Fruit fly (Drosophila melanogaster) whole organism, embryonic: ENCODE measurements around the gene CG44362.
A peak's percentile ranks its signal among the peaks of the same experiment; 100 is the strongest.

ENCODE experiments used
- Aef1 ChIP-seq: fragments of 200-800 bp; sonication (Bioruptor generic); IDR thresholded peaks from 3 replicates; pipeline ENCODE4 v1.3.6; 2022; ENCODE audit warnings: missing biosample characterization, missing genetic modification characterization
- Bgb ChIP-seq: fragments of 200-800 bp; sonication (Bioruptor generic); IDR thresholded peaks from 2 replicates; pipeline ENCODE4 v1.3.6; 2022; ENCODE audit warnings: missing biosample characterization, missing genetic modification characterization; ENCODE audit not compliant: partially characterized antibody
- CG10267 ChIP-seq: fragments of 200-800 bp; sonication (Bioruptor generic); optimal IDR thresholded peaks from 2 replicates; lab custom pipeline; 2018; ENCODE audit warnings: missing biosample characterization, mild to moderate bottlenecking, missing genetic modification characterization, moderate library complexity
- CG11723 ChIP-seq: fragments of 200-800 bp; sonication (Bioruptor generic); optimal IDR thresholded peaks from 2 replicates; lab custom pipeline; 2017; ENCODE audit warnings: missing biosample characterization, mild to moderate bottlenecking, missing genetic modification characterization
- CG15269 ChIP-seq: fragments of 200-800 bp; sonication (Bioruptor generic); optimal IDR thresholded peaks from 2 replicates; lab custom pipeline; 2018; ENCODE audit warnings: missing biosample characterization, mild to moderate bottlenecking, missing genetic modification characterization, moderate library complexity
- CG15696 ChIP-seq: fragments of 200-800 bp; sonication (Bioruptor generic); optimal IDR thresholded peaks from 2 replicates; lab custom pipeline; 2019; ENCODE audit warnings: missing biosample characterization, mild to moderate bottlenecking, missing genetic modification characterization, moderate library complexity
- CG16815 ChIP-seq: fragments of 200-800 bp; sonication (Bioruptor generic); optimal IDR thresholded peaks from 3 replicates; lab custom pipeline; 2017; ENCODE audit warnings: missing biosample characterization, mild to moderate bottlenecking, missing genetic modification characterization
- CG17328 ChIP-seq: fragments of 200-800 bp; sonication (Bioruptor generic); IDR thresholded peaks from 2 replicates; pipeline ENCODE4 v1.3.6; 2022; ENCODE audit warnings: missing biosample characterization, missing genetic modification characterization
- CG18262 ChIP-seq: fragments of 200-800 bp; optimal IDR thresholded peaks from 3 replicates; lab custom pipeline; 2019; ENCODE audit warnings: missing biosample characterization, mild to moderate bottlenecking, missing genetic modification characterization, moderate library complexity
- CG2712 ChIP-seq: fragments of 200-800 bp; optimal IDR thresholded peaks from 3 replicates; lab custom pipeline; 2019; ENCODE audit warnings: missing biosample characterization, mild to moderate bottlenecking, missing genetic modification characterization, moderate library complexity
- CG4404 ChIP-seq: fragments of 200-800 bp; sonication (Bioruptor generic); IDR thresholded peaks from 2 replicates; pipeline ENCODE4 v1.3.6; 2022; ENCODE audit warnings: missing biosample characterization, missing genetic modification characterization
- CG4820 ChIP-seq: fragments of 200-800 bp; sonication (Bioruptor generic); optimal IDR thresholded peaks from 3 replicates; lab custom pipeline; 2016; ENCODE audit warnings: missing biosample characterization, missing genetic modification characterization
- CG7987 ChIP-seq: fragments of 200-800 bp; sonication (Bioruptor generic); optimal IDR thresholded peaks from 2 replicates; lab custom pipeline; 2018; ENCODE audit warnings: missing biosample characterization, mild to moderate bottlenecking, missing genetic modification characterization, moderate library complexity
- CG9215 ChIP-seq: fragments of 200-800 bp; sonication (Bioruptor generic); IDR thresholded peaks from 2 replicates; pipeline ENCODE4 v1.3.6; 2022; ENCODE audit warnings: missing biosample characterization, missing genetic modification characterization
- Camta ChIP-seq: fragments of 200-800 bp; sonication (Bioruptor generic); optimal IDR thresholded peaks from 2 replicates; lab custom pipeline; 2016; ENCODE audit warnings: missing biosample characterization, missing genetic modification characterization
- Deaf1 ChIP-seq: fragments of 200-800 bp; optimal IDR thresholded peaks from 3 replicates; lab custom pipeline; 2019; ENCODE audit warnings: missing biosample characterization, mild to moderate bottlenecking, missing genetic modification characterization, moderate library complexity
- Doc3 ChIP-seq: fragments of 200-800 bp; sonication (Bioruptor generic); IDR thresholded peaks from 3 replicates; pipeline ENCODE4 v1.3.6; 2022; ENCODE audit warnings: missing biosample characterization, missing genetic modification characterization; ENCODE audit not compliant: partially characterized antibody
- E2f1 ChIP-seq: fragments of 200-800 bp; sonication (Bioruptor generic); IDR thresholded peaks from 2 replicates; pipeline ENCODE4 v1.3.6; 2022; ENCODE audit warnings: missing biosample characterization, missing genetic modification characterization
- Fer1 ChIP-seq: fragments of 200-800 bp; sonication (Bioruptor generic); optimal IDR thresholded peaks from 2 replicates; lab custom pipeline; 2017; ENCODE audit warnings: missing biosample characterization, mild to moderate bottlenecking, missing genetic modification characterization
- Hmr ChIP-seq: fragments of 200-800 bp; sonication (Bioruptor generic); optimal IDR thresholded peaks from 3 replicates; lab custom pipeline; 2017; ENCODE audit warnings: mild to moderate bottlenecking, missing biosample characterization, missing genetic modification reagents, missing genetic modification characterization
- Hr3 ChIP-seq: fragments of 200-800 bp; sonication (Bioruptor generic); optimal IDR thresholded peaks from 3 replicates; lab custom pipeline; 2016; ENCODE audit warnings: missing biosample characterization, missing genetic modification characterization
- Hr78 ChIP-seq, 2 experiments: fragments of 200-800 bp in 1 of 2; fragments of >200 bp in 1 of 2; sonication (Bioruptor generic) in 1 of 2; optimal IDR thresholded peaks; 2 replicates each; lab custom pipeline; 2017 to 2019; ENCODE audit warnings: missing biosample characterization in 2 of 2, missing genetic modification characterization in 2 of 2, mild to moderate bottlenecking in 1 of 2, moderate library complexity in 1 of 2
- Lim3 ChIP-seq: fragments of 200-800 bp; sonication (Bioruptor generic); IDR thresholded peaks from 2 replicates; pipeline ENCODE4 v1.3.6; 2022; ENCODE audit warnings: missing biosample characterization, missing genetic modification characterization
- MBD-R2 ChIP-seq: fragments of 200-800 bp; sonication (Bioruptor generic); IDR thresholded peaks from 2 replicates; pipeline ENCODE4 v1.3.6; 2022; ENCODE audit warnings: missing biosample characterization, missing genetic modification characterization
- Med ChIP-seq: fragments of 200-800 bp; sonication (Bioruptor generic); peaks from one replicate; lab custom pipeline; 2016; ENCODE audit warnings: missing biosample characterization, missing genetic modification characterization, mild to moderate bottlenecking, inconsistent platforms, moderate library complexity
- Meics ChIP-seq: fragments of 200-800 bp; sonication (Bioruptor generic); optimal IDR thresholded peaks from 2 replicates; lab custom pipeline; 2017; ENCODE audit warnings: missing biosample characterization, mild to moderate bottlenecking, missing genetic modification characterization
- PHDP ChIP-seq: fragments of 200-800 bp; sonication (Bioruptor generic); optimal IDR thresholded peaks from 3 replicates; lab custom pipeline; 2018; ENCODE audit warnings: missing biosample characterization, mild to moderate bottlenecking, missing genetic modification characterization, moderate library complexity
- Ptx1 ChIP-seq: fragments of 200-800 bp; sonication (Bioruptor generic); IDR thresholded peaks from 2 replicates; pipeline ENCODE4 v1.3.6; 2022; ENCODE audit warnings: missing biosample characterization, missing genetic modification characterization
- aop ChIP-seq: fragments of 200-800 bp; sonication (Bioruptor generic); IDR thresholded peaks from 2 replicates; pipeline ENCODE4 v1.3.6; 2022; ENCODE audit warnings: missing biosample characterization, missing genetic modification characterization
- az2 ChIP-seq: fragments of 200-800 bp; sonication (Bioruptor generic); optimal IDR thresholded peaks from 3 replicates; lab custom pipeline; 2016; ENCODE audit warnings: missing biosample characterization, missing genetic modification characterization
- caup ChIP-seq: fragments of 200-800 bp; sonication (Bioruptor generic); optimal IDR thresholded peaks from 3 replicates; lab custom pipeline; 2017; ENCODE audit warnings: missing biosample characterization, mild to moderate bottlenecking, missing genetic modification characterization, moderate library complexity; ENCODE audit not compliant: severe bottlenecking
- fu2 ChIP-seq: fragments of 200-800 bp; sonication (Bioruptor generic); optimal IDR thresholded peaks from 2 replicates; lab custom pipeline; 2016; ENCODE audit warnings: missing biosample characterization, missing genetic modification characterization
- gce ChIP-seq: fragments of 200-800 bp; sonication (Bioruptor generic); IDR thresholded peaks from 3 replicates; pipeline ENCODE4 v1.3.6; 2022; ENCODE audit warnings: missing biosample characterization, missing genetic modification characterization
- hb ChIP-seq: fragments of 200-800 bp; sonication (Bioruptor generic); IDR thresholded peaks from 3 replicates; pipeline ENCODE4 v1.3.6; 2022; ENCODE audit warnings: missing biosample characterization, missing genetic modification characterization; ENCODE audit not compliant: partially characterized antibody
- her ChIP-seq: fragments of 200-800 bp; sonication (Bioruptor generic); optimal IDR thresholded peaks from 2 replicates; lab custom pipeline; 2016; ENCODE audit warnings: missing biosample characterization, missing genetic modification characterization
- inv ChIP-seq: fragments of 200-800 bp; sonication (Bioruptor generic); IDR thresholded peaks from 2 replicates; pipeline ENCODE4 v1.3.6; 2022; ENCODE audit warnings: missing biosample characterization, missing genetic modification characterization; ENCODE audit not compliant: partially characterized antibody
- jigr1 ChIP-seq: fragments of 200-800 bp; sonication (Bioruptor generic); IDR thresholded peaks from 3 replicates; pipeline ENCODE4 v1.3.6; 2022; ENCODE audit warnings: missing biosample characterization, missing genetic modification characterization
- lab ChIP-seq: fragments of 200-800 bp; sonication (Bioruptor generic); optimal IDR thresholded peaks from 3 replicates; lab custom pipeline; 2017; ENCODE audit warnings: missing biosample characterization, missing genetic modification characterization, mild to moderate bottlenecking, moderate library complexity, missing genetic modification reagents
- luna ChIP-seq: fragments of 200-800 bp; sonication (Bioruptor generic); optimal IDR thresholded peaks from 2 replicates; lab custom pipeline; 2016; ENCODE audit warnings: missing biosample characterization, missing genetic modification characterization
- mld ChIP-seq: fragments of 200-800 bp; sonication (Bioruptor generic); IDR thresholded peaks from 3 replicates; pipeline ENCODE4 v1.3.6; 2022; ENCODE audit warnings: missing biosample characterization, missing genetic modification characterization; ENCODE audit not compliant: partially characterized antibody
- onecut ChIP-seq: fragments of 200-800 bp; sonication (Bioruptor generic); IDR thresholded peaks from 2 replicates; pipeline ENCODE4 v1.3.6; 2022; ENCODE audit warnings: missing biosample characterization, missing genetic modification characterization
- p53 ChIP-seq: fragments of 200-800 bp; sonication (Bioruptor generic); optimal IDR thresholded peaks from 2 replicates; lab custom pipeline; 2016; ENCODE audit warnings: missing biosample characterization, missing genetic modification characterization
- pan ChIP-seq, 4 experiments: fragments of >200 bp in 3 of 4; fragments of 200-800 bp in 1 of 4; sonication (Bioruptor generic) in 1 of 4; optimal IDR thresholded peaks in 3 of 4; IDR thresholded peaks in 1 of 4; 2 replicates each; pipeline versions ENCODE4 v1.3.6 to Lab custom; 2017 to 2022; ENCODE audit warnings: missing biosample characterization in 2 of 4, missing genetic modification characterization in 2 of 4, mixed read lengths in 1 of 4
- pzg ChIP-seq: fragments of 200-800 bp; sonication (Bioruptor generic); optimal IDR thresholded peaks from 3 replicates; lab custom pipeline; 2018; ENCODE audit warnings: missing biosample characterization, mild to moderate bottlenecking, missing genetic modification characterization, moderate library complexity
- run ChIP-seq: fragments of 200-800 bp; sonication (Bioruptor generic); optimal IDR thresholded peaks from 3 replicates; lab custom pipeline; 2018; ENCODE audit warnings: missing biosample characterization, mild to moderate bottlenecking, missing genetic modification characterization
- sug ChIP-seq: fragments of 200-800 bp; optimal IDR thresholded peaks from 2 replicates; lab custom pipeline; 2019; ENCODE audit warnings: missing biosample characterization, mild to moderate bottlenecking, missing genetic modification characterization, moderate library complexity
- unpg ChIP-seq: fragments of 200-800 bp; sonication (Bioruptor generic); optimal IDR thresholded peaks from 3 replicates; lab custom pipeline; 2018; ENCODE audit warnings: missing biosample characterization, mild to moderate bottlenecking, missing genetic modification characterization, moderate library complexity
- vnd ChIP-seq: fragments of 200-800 bp; sonication (Bioruptor generic); IDR thresholded peaks from 3 replicates; pipeline ENCODE4 v1.3.6; 2022; ENCODE audit warnings: missing biosample characterization, missing genetic modification characterization; ENCODE audit not compliant: partially characterized antibody
- zfh1 ChIP-seq: fragments of 200-800 bp; sonication (Bioruptor generic); IDR thresholded peaks from 3 replicates; pipeline ENCODE4 v1.3.6; 2022; ENCODE audit warnings: missing biosample characterization, missing genetic modification characterization

Gene CG44362

DNA sequence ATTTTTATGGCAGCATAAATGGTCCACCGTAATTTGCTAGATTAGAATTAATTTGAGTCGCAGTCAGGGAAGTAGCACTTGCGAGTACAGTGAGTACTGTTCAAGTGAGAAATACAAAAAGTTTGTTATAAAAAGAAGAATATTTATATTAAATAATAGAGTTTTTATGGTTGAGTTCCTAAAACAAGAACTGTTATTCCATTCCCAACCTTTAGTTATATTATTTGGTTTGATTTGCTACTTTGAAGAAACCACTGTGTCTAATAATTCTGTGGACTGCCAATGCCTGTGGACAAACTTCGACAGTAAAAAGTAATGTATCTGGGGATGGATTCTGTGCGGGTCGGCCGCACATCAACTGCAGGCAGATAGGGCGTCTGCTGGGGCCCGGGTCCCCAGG is 29.5 kb upstream of the CG44362 start (continued):
- TF ChIP-seq vnd (GFP tag; lab: Robert Waterston, UW) (no peak), Aef1 (peak; percentile 45; the same call in 2 of the 3 replicates), Med (GFP tag; lab: Kevin White, UChicago) (peak; percentile 74), sug (tag; lab: Kevin White, UChicago) (no peak), MBD-R2 (GFP tag; lab: Robert Waterston, UW) (no peak), Bgb (GFP tag; lab: Robert Waterston, UW) (no peak), unpg (GFP tag; lab: Kevin White, UChicago) (peak; percentile 13), CG15269 (tag; lab: Kevin White, UChicago) (peak; percentile 2), onecut (GFP tag; lab: Robert Waterston, UW) (peak; percentile 7; the same call in 1 of the 2 replicates), zfh1 (GFP tag; lab: Robert Waterston, UW) (0 out of 3 replicates have a peak, but pooled peaks have one; percentile 61), pzg (GFP tag; lab: Kevin White, UChicago) (no peak), CG4820 (GFP tag; lab: Kevin White, UChicago) (no peak), CG2712 (tag; lab: Kevin White, UChicago) (peak; percentile 50), Hr78 (GFP tag; optimal IDR thresholded peaks at IDR 0.05; lab: Kevin White, UChicago) (no peak), inv (GFP tag; lab: Robert Waterston, UW) (no peak), CG15696 (tag; lab: Kevin White, UChicago) (no peak), gce (GFP tag; lab: Robert Waterston, UW) (0 out of 3 replicates have a peak, but pooled peaks have one; percentile 14), CG7987 (GFP tag; lab: Kevin White, UChicago) (no peak), Lim3 (GFP tag; lab: Robert Waterston, UW) (no peak), lab (GFP tag; lab: Kevin White, UChicago) (peak; percentile 45), CG16815 (GFP tag; lab: Kevin White, UChicago) (no peak), luna (GFP tag; lab: Kevin White, UChicago) (no peak), mld (GFP tag; lab: Robert Waterston, UW) (no peak), hb (no peak), Hr3 (GFP tag; lab: Kevin White, UChicago) (no peak), run (tag; lab: Kevin White, UChicago) (no peak), Deaf1 (tag; lab: Kevin White, UChicago) (no peak), Ptx1 (GFP tag; lab: Robert Waterston, UW) (peak; percentile 66), Fer1 (GFP tag; lab: Kevin White, UChicago) (peak; percentile 9), jigr1 (no peak), p53 (no peak), aop (GFP tag; lab: Robert Waterston, UW) (no peak), CG4404 (GFP tag; lab: Robert Waterston, UW) (no peak), Hmr (peak; percentile 15), E2f1 (GFP tag; lab: Robert Waterston, UW) (0 out of 2 replicates have a peak, but pooled peaks have one; percentile 17), fu2 (GFP tag; lab: Kevin White, UChicago) (no peak), pan (optimal IDR thresholded peaks at IDR 0.05; lab: Kevin White, UChicago) (no peak), pan (GFP tag; optimal IDR thresholded peaks at IDR 0.05 in 1 of 2, IDR thresholded peaks at IDR 0.05 in 1 of 2) (peak in 1 of 2 experiments; percentile 45), az2 (GFP tag; lab: Kevin White, UChicago) (no peak), CG9215 (GFP tag; lab: Robert Waterston, UW) (peak; percentile 37; the same call in 1 of the 2 replicates), CG18262 (peak; percentile 36), CG17328 (GFP tag; lab: Robert Waterston, UW) (peak; percentile 47; the same call in 1 of the 2 replicates), Meics (GFP tag; lab: Kevin White, UChicago) (peak; percentile 18), Camta (GFP tag; lab: Kevin White, UChicago) (no peak), CG11723 (GFP tag; lab: Kevin White, UChicago) (no peak), Doc3 (GFP tag; lab: Robert Waterston, UW) (no peak), PHDP (peak; percentile 20), her (no peak), CG10267 (tag; lab: Kevin White, UChicago) (peak; percentile 5), caup (no peak)
